Worm (Caenorhabditis elegans): Measurements from ENCODE around the gene unc-4.

Gene unc-4

DNA sequence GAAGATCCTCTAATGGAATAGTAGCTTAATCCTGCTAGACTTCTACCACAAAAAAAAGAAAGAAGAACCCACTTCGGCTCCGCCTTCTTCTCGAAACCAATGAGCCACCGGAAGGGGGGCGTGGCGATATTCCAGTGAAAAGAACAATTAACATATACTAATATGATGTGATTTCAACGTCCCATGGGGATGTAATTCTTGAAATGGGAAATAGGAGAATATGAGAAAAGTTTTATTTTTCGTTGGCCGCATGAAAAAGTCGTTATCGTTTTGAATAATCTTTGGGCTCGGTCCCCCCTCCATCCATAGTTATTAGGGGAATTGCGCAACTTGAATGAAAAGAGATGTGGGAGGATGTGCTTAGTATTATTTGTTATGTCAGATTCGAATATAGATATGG lies at the start of gene unc-4:
Gene unc-4 (minus strand): TSS at position 101 of the 400 bp plus-strand sequence.
- TF ChIP-seq lim-7 (GFP tag; IDR thresholded peaks at IDR 0.05) (no peak), dmd-6 (GFP tag; IDR thresholded peaks at IDR 0.05) (no peak), attf-4 (tag; optimal IDR thresholded peaks at IDR 0.05) (no peak), F10B5.3 (tag; optimal IDR thresholded peaks at IDR 0.05) (no peak), lin-1 (GFP tag; IDR thresholded peaks at IDR 0.05) (no peak), aly-2 (tag; optimal IDR thresholded peaks at IDR 0.05) (no peak), F44E2.7 (GFP tag; IDR thresholded peaks at IDR 0.05) (no peak), snpc-4 (tag; optimal IDR thresholded peaks at IDR 0.05) (no peak), lin-39 (tag; optimal IDR thresholded peaks at IDR 0.05) (no peak), lin-29 (GFP tag; IDR thresholded peaks at IDR 0.05) (no peak)

DNA sequence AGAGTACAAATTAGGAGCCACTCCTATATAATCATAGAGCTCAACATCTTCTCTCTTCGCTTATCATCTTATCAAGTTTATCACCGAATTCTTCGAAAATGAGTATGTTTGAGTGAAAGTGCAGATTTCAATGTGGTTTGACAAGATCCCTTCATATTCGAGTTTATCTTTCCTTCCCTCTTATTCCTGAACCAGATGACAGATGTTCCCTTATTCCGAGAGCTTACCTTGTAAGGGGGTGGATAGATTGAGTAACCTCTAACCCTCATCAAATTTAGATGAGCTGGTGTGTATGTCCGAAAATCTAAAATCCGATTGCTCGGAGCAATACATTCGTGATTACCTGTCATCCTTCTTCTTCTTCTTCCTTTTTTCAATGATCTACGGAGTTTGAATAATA lies 48.5 kb upstream of the unc-4 start:
- peak in 1 of 2 experiments; percentile 93 for TF ChIP-seq unc-62 (GFP tag; optimal IDR thresholded peaks at IDR 0.05 in 1 of 2)
- TF ChIP-seq unc-62 (tag; optimal IDR thresholded peaks at IDR 0.05): no peak
- TF ChIP-seq aha-1 (tag): peak; percentile 9
- no peak for TF ChIP-seq ceh-28 (tag; optimal IDR thresholded peaks at IDR 0.05)

DNA sequence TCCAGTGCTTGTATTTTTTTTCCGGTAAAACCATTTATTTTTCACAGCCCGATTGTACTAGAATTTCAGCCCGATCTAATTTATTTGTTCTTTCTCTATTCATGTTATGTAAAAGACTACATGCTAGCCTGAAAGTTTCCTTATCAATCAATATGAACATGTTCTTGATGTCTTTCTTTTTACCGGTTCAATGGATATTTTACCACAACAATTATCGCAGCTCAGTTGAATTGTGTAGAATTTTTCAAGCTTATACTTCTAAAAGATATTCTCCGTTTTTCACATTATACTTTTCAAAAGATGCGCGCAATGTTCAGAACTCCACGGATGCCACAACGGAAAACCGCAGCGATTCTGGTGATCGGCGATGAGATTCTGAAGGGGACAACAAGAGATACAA lies 43.7 kb upstream of the unc-4 start, which contains the start of gene flad-1:
Gene flad-1 (plus strand): TSS at position 301 of the 400 bp plus-strand sequence.
- TF ChIP-seq F44E2.7 (GFP tag; IDR thresholded peaks at IDR 0.05) (no peak), nhr-25 (tag; optimal IDR thresholded peaks at IDR 0.05; ENCODE audit: borderline replicate concordance, insufficient read depth) (no peak)

DNA sequence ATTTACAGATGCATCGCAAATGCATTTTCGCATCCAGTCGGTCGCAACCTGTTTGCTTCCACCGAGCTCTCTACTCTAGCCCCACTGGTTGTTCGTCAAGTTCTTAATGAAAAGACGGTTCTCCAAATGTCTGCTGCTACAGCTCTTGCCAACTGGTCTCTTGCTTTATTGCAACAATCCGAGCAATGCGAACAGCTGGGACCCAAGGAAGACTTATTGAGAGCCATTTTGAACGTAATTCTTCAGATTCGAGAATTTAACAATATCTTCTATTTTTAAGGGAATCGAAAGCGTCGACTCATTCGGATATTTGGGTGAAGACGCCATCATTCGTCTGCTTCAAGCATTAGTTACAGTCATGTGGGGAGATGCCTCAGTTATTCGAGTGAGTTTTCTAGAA lies 43.1 kb upstream of the unc-4 start:
- no peak for TF ChIP-seq php-3 (GFP tag; IDR thresholded peaks at IDR 0.05)
- peak in 1 of 2 experiments; percentile 91 for TF ChIP-seq unc-62 (GFP tag; optimal IDR thresholded peaks at IDR 0.05 in 1 of 2)
- no peak for TF ChIP-seq unc-62 (tag; optimal IDR thresholded peaks at IDR 0.05)
- no peak for TF ChIP-seq R02D3.7 (tag; optimal IDR thresholded peaks at IDR 0.05)
- TF ChIP-seq F44E2.7 (GFP tag; IDR thresholded peaks at IDR 0.05): no peak
- no peak for TF ChIP-seq dmd-8 (GFP tag; IDR thresholded peaks at IDR 0.05)
- no peak for TF ChIP-seq daf-19 (GFP tag; conservative IDR thresholded peaks at IDR 0.05)

DNA sequence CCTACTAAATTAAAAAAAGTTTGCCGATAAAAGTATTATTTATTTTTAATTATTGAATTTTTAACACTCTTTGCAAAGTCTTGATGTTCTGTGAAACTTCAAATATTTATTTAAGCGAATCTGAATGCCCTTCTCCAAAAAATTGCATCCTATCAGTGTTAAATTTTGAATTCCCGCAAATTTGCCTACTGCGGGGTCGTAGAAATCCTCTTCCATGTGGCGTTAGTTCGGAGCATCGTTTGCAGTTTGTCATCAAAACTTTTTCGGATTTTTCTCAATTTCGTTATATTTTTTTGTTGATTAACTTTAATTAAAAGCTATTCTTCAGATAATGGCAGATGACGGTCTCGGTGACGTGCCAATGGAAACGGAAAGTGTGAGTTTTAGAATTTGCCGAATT lies 40.3 kb upstream of the unc-4 start, which contains the start of gene ufd-3:
Gene ufd-3 (plus strand): TSS at position 324 of the 400 bp plus-strand sequence.
- peak; percentile 51 for TF ChIP-seq nhr-28 (tag; optimal IDR thresholded peaks at IDR 0.05)
- no peak for TF ChIP-seq gei-8 (GFP tag; optimal IDR thresholded peaks at IDR 0.05)
- TF ChIP-seq ZK337.2 (GFP tag; IDR thresholded peaks at IDR 0.05): peak; percentile 77; the same call in 1 of the 2 replicates
- no peak for TF ChIP-seq aly-2 (tag; optimal IDR thresholded peaks at IDR 0.05)
- no peak for TF ChIP-seq vab-7 (GFP tag; IDR thresholded peaks at IDR 0.05)
- no peak for TF ChIP-seq pqm-1 (tag; optimal IDR thresholded peaks at IDR 0.05)
- TF ChIP-seq lsy-2 (tag; optimal IDR thresholded peaks at IDR 0.05): peak; percentile 38 to 92
- TF ChIP-seq mep-1 (tag; optimal IDR thresholded peaks at IDR 0.05): peak; percentile 82
- no peak for TF ChIP-seq ceh-82 (tag; optimal IDR thresholded peaks at IDR 0.05)
- TF ChIP-seq snpc-1.2 (GFP tag; IDR thresholded peaks at IDR 0.05): no peak
- TF ChIP-seq spr-3 (GFP tag; optimal IDR thresholded peaks at IDR 0.05): no peak
- TF ChIP-seq ztf-7 (tag; optimal IDR thresholded peaks at IDR 0.05): no peak
- peak in 1 of 2 experiments; percentile 92 for TF ChIP-seq hif-1 (tag; optimal IDR thresholded peaks at IDR 0.05)
- no peak for TF ChIP-seq sdz-12 (GFP tag; optimal IDR thresholded peaks at IDR 0.05)
- TF ChIP-seq madf-5 (GFP tag; IDR thresholded peaks at IDR 0.05): peak in 1 of 2 experiments; percentile 14; a peak in 1 of 4 replicates
- TF ChIP-seq zfp-2 (tag; optimal IDR thresholded peaks at IDR 0.05): no peak
- peak; percentile 19 for TF ChIP-seq nhr-77 (tag; optimal IDR thresholded peaks at IDR 0.05)
- TF ChIP-seq Y5F2A.4 (GFP tag; optimal IDR thresholded peaks at IDR 0.05): no peak
- TF ChIP-seq mxl-3 (GFP tag; optimal IDR thresholded peaks at IDR 0.05): peak; percentile 61
- TF ChIP-seq T20F7.1 (GFP tag; optimal IDR thresholded peaks at IDR 0.05): peak; percentile 97
- no peak for TF ChIP-seq cey-2 (tag; optimal IDR thresholded peaks at IDR 0.05; ENCODE audit: borderline replicate concordance, insufficient read depth)
- TF ChIP-seq saeg-2 (GFP tag; IDR thresholded peaks at IDR 0.05): no peak
- no peak for TF ChIP-seq F10B5.3 (tag; optimal IDR thresholded peaks at IDR 0.05)
- peak; percentile 55 for TF ChIP-seq F37D6.2 (tag; optimal IDR thresholded peaks at IDR 0.05)
- no peak for TF ChIP-seq ceh-28 (tag; optimal IDR thresholded peaks at IDR 0.05)
- TF ChIP-seq F44E2.7 (GFP tag; IDR thresholded peaks at IDR 0.05): no peak
- peak in 1 of 2 experiments; percentile 31 for TF ChIP-seq daf-16 (GFP tag; optimal IDR thresholded peaks at IDR 0.05)
- TF ChIP-seq daf-16 (tag; optimal IDR thresholded peaks at IDR 0.05): peak; percentile 15
- no peak for TF ChIP-seq jun-1 (tag; optimal IDR thresholded peaks at IDR 0.05)
- TF ChIP-seq unc-39 (tag; optimal IDR thresholded peaks at IDR 0.05): no peak

Measured in whole organism, L4 larva.